Fruit fly (Drosophila melanogaster) whole organism, embryonic: ENCODE data around the gene CG3909.

Source experiments
- Asciz ChIP-seq: fragments of 200-800 bp; sonication (Bioruptor generic); optimal IDR thresholded peaks from 2 replicates; lab custom pipeline; 2017; ENCODE audit warnings: missing biosample characterization, mild to moderate bottlenecking, missing genetic modification characterization, missing genetic modification reagents
- CG11504 ChIP-seq: fragments of 200-800 bp; sonication (Bioruptor generic); optimal IDR thresholded peaks from 3 replicates; lab custom pipeline; 2019; ENCODE audit warnings: missing biosample characterization, mild to moderate bottlenecking, missing genetic modification characterization, moderate library complexity
- CG11723 ChIP-seq: fragments of 200-800 bp; sonication (Bioruptor generic); optimal IDR thresholded peaks from 2 replicates; lab custom pipeline; 2017; ENCODE audit warnings: missing biosample characterization, mild to moderate bottlenecking, missing genetic modification characterization
- CG12155 ChIP-seq: fragments of 200-800 bp; sonication (Bioruptor generic); optimal IDR thresholded peaks from 3 replicates; lab custom pipeline; 2016; ENCODE audit warnings: missing biosample characterization, missing genetic modification characterization
- CG15514 ChIP-seq: fragments of 200-800 bp; sonication (Bioruptor generic); optimal IDR thresholded peaks from 3 replicates; lab custom pipeline; 2017; ENCODE audit warnings: missing biosample characterization, missing genetic modification characterization, mild to moderate bottlenecking, moderate library complexity, missing genetic modification reagents
- CG1603 ChIP-seq: fragments of 200-800 bp; sonication (Bioruptor generic); optimal IDR thresholded peaks from 2 replicates; lab custom pipeline; 2019; ENCODE audit warnings: missing biosample characterization, mild to moderate bottlenecking, missing genetic modification characterization, moderate library complexity
- CG17568 ChIP-seq: fragments of 200-800 bp; sonication (Bioruptor generic); optimal IDR thresholded peaks from 2 replicates; lab custom pipeline; 2018; ENCODE audit warnings: missing biosample characterization, mild to moderate bottlenecking, missing genetic modification characterization, moderate library complexity
- CG2199 ChIP-seq: fragments of 200-800 bp; sonication (Bioruptor generic); IDR thresholded peaks from 3 replicates; pipeline ENCODE4 v1.3.6; 2022; ENCODE audit warnings: missing biosample characterization, missing genetic modification characterization
- CG2202 ChIP-seq: fragments of 200-800 bp; sonication (Bioruptor generic); optimal IDR thresholded peaks from 2 replicates; lab custom pipeline; 2018; ENCODE audit warnings: missing biosample characterization, mild to moderate bottlenecking, missing genetic modification characterization
- CG30431 ChIP-seq: fragments of 200-800 bp; sonication (Bioruptor generic); optimal IDR thresholded peaks from 2 replicates; lab custom pipeline; 2017; ENCODE audit warnings: missing biosample characterization, missing genetic modification characterization
- CG31441 ChIP-seq: fragments of 200-800 bp; sonication (Bioruptor generic); IDR thresholded peaks from 2 replicates; pipeline ENCODE4 v1.3.6; 2022; ENCODE audit warnings: missing biosample characterization, missing genetic modification characterization
- CG3163 ChIP-seq: fragments of 200-800 bp; sonication (Bioruptor generic); optimal IDR thresholded peaks from 3 replicates; lab custom pipeline; 2016; ENCODE audit warnings: missing biosample characterization, missing genetic modification characterization
- CG6272 ChIP-seq: fragments of 200-800 bp; sonication (Bioruptor generic); IDR thresholded peaks from 2 replicates; pipeline ENCODE4 v1.3.6; 2022; ENCODE audit warnings: missing biosample characterization, missing genetic modification characterization
- CG7271 ChIP-seq: fragments of 200-800 bp; sonication (Bioruptor generic); optimal IDR thresholded peaks from 2 replicates; lab custom pipeline; 2018; ENCODE audit warnings: missing biosample characterization, mild to moderate bottlenecking, missing genetic modification characterization, moderate library complexity
- CG7839 ChIP-seq: fragments of 200-800 bp; sonication (Bioruptor generic); optimal IDR thresholded peaks from 3 replicates; lab custom pipeline; 2018; ENCODE audit warnings: missing biosample characterization, mild to moderate bottlenecking, missing genetic modification characterization, moderate library complexity
- CG8089 ChIP-seq: fragments of 200-800 bp; sonication (Bioruptor generic); optimal IDR thresholded peaks from 3 replicates; lab custom pipeline; 2016; ENCODE audit warnings: missing biosample characterization, missing genetic modification characterization
- CG8388 ChIP-seq: fragments of 200-800 bp; sonication (Bioruptor generic); optimal IDR thresholded peaks from 2 replicates; lab custom pipeline; 2019; ENCODE audit warnings: missing biosample characterization, mild to moderate bottlenecking, missing genetic modification characterization, moderate library complexity
- CG9727 ChIP-seq: fragments of 200-800 bp; sonication (Bioruptor generic); optimal IDR thresholded peaks from 3 replicates; lab custom pipeline; 2017; ENCODE audit warnings: missing biosample characterization, mild to moderate bottlenecking, missing genetic modification characterization
- Camta ChIP-seq: fragments of 200-800 bp; sonication (Bioruptor generic); optimal IDR thresholded peaks from 2 replicates; lab custom pipeline; 2016; ENCODE audit warnings: missing biosample characterization, missing genetic modification characterization
- CkIIα-i1 ChIP-seq: fragments of 200-800 bp; sonication (Bioruptor generic); IDR thresholded peaks from 2 replicates; pipeline ENCODE4 v1.3.6; 2022; ENCODE audit warnings: missing biosample characterization, missing genetic modification characterization
- Dek ChIP-seq: fragments of 200-800 bp; sonication (Bioruptor generic); optimal IDR thresholded peaks from 3 replicates; lab custom pipeline; 2019; ENCODE audit warnings: missing biosample characterization, mild to moderate bottlenecking, missing genetic modification characterization, moderate library complexity
- Dip2 ChIP-seq: fragments of 200-800 bp; sonication (Bioruptor generic); IDR thresholded peaks from 2 replicates; pipeline ENCODE4 v1.3.6; 2022; ENCODE audit warnings: missing biosample characterization, missing genetic modification characterization
- Eip74EF ChIP-seq, 2 experiments: fragments of 200-800 bp in 1 of 2; fragments of >200 bp in 1 of 2; sonication (Bioruptor generic) in 1 of 2; optimal IDR thresholded peaks; 2 replicates each; lab custom pipeline; 2017 to 2019; ENCODE audit warnings: missing biosample characterization in 2 of 2, missing genetic modification characterization in 2 of 2, mild to moderate bottlenecking in 1 of 2, moderate library complexity in 1 of 2
- Ets65A ChIP-seq: fragments of 200-800 bp; sonication (Bioruptor generic); peaks from one replicate; lab custom pipeline; 2016; ENCODE audit warnings: missing biosample characterization, missing genetic modification characterization
- Ets97D ChIP-seq: fragments of 200-800 bp; sonication (Bioruptor generic); optimal IDR thresholded peaks from 3 replicates; lab custom pipeline; 2016; ENCODE audit warnings: missing biosample characterization, missing genetic modification characterization
- Fer1 ChIP-seq: fragments of 200-800 bp; sonication (Bioruptor generic); optimal IDR thresholded peaks from 2 replicates; lab custom pipeline; 2017; ENCODE audit warnings: missing biosample characterization, mild to moderate bottlenecking, missing genetic modification characterization
- MTF-1 ChIP-seq: fragments of 200-800 bp; sonication (Bioruptor generic); optimal IDR thresholded peaks from 2 replicates; lab custom pipeline; 2018; ENCODE audit warnings: missing biosample characterization, mild to moderate bottlenecking, missing genetic modification characterization, borderline replicate concordance
- Meics ChIP-seq: fragments of 200-800 bp; sonication (Bioruptor generic); optimal IDR thresholded peaks from 2 replicates; lab custom pipeline; 2017; ENCODE audit warnings: missing biosample characterization, mild to moderate bottlenecking, missing genetic modification characterization
- NC2α ChIP-seq: fragments of 200-800 bp; sonication (Bioruptor generic); optimal IDR thresholded peaks from 2 replicates; lab custom pipeline; 2016; ENCODE audit warnings: missing biosample characterization, missing genetic modification characterization
- Nf-YA ChIP-seq: fragments of 200-800 bp; sonication (Bioruptor generic); IDR thresholded peaks from 2 replicates; pipeline ENCODE4 v1.3.6; 2022; ENCODE audit warnings: missing biosample characterization, missing genetic modification characterization
- NfI ChIP-seq: fragments of 200-800 bp; sonication (Bioruptor generic); optimal IDR thresholded peaks from 3 replicates; lab custom pipeline; 2018; ENCODE audit warnings: missing biosample characterization, mild to moderate bottlenecking, missing genetic modification characterization, moderate library complexity
- Oaz ChIP-seq: fragments of 200-800 bp; sonication (Bioruptor generic); IDR thresholded peaks from 2 replicates; pipeline ENCODE4 v1.3.6; 2022; ENCODE audit warnings: missing biosample characterization, missing genetic modification characterization
- Poxn ChIP-seq: fragments of 200-800 bp; sonication (Bioruptor generic); IDR thresholded peaks from 2 replicates; pipeline ENCODE4 v1.3.6; 2022; ENCODE audit warnings: missing biosample characterization, missing genetic modification characterization
- Rfx ChIP-seq: fragments of 200-800 bp; sonication (Bioruptor generic); IDR thresholded peaks from 2 replicates; pipeline ENCODE4 v1.3.6; 2022; ENCODE audit warnings: missing biosample characterization, missing genetic modification characterization
- Sox100B ChIP-seq: fragments of 200-800 bp; sonication (Bioruptor generic); optimal IDR thresholded peaks from 3 replicates; lab custom pipeline; 2018; ENCODE audit warnings: missing biosample characterization, mild to moderate bottlenecking, missing genetic modification characterization
- Trl ChIP-seq, 3 experiments: fragments of >200 bp in 2 of 3; fragments of 200-800 bp in 1 of 3; sonication (Bioruptor generic) in 1 of 3; optimal IDR thresholded peaks; 2 replicates in 1 of 3; 3 replicates in 2 of 3; lab custom pipeline; 2016 to 2017; ENCODE audit warnings: missing biosample characterization in 1 of 3, missing genetic modification characterization in 1 of 3
- Vsx1 ChIP-seq: fragments of 200-800 bp; sonication (Bioruptor generic); optimal IDR thresholded peaks from 2 replicates; lab custom pipeline; 2017; ENCODE audit warnings: missing biosample characterization, mild to moderate bottlenecking, missing genetic modification characterization, missing genetic modification reagents
- YL-1 ChIP-seq: fragments of 200-800 bp; sonication (Bioruptor generic); optimal IDR thresholded peaks from 3 replicates; lab custom pipeline; 2017; ENCODE audit warnings: missing biosample characterization, mild to moderate bottlenecking, missing genetic modification characterization
- bab2 ChIP-seq: fragments of 200-800 bp; sonication (Bioruptor generic); optimal IDR thresholded peaks from 2 replicates; lab custom pipeline; 2016; ENCODE audit warnings: missing biosample characterization, missing genetic modification characterization
- cad ChIP-seq: fragments of >200 bp; optimal IDR thresholded peaks from 2 replicates; lab custom pipeline; 2017; ENCODE audit warnings: missing biosample characterization, missing genetic modification characterization
- ci ChIP-seq: fragments of 200-800 bp; sonication (Bioruptor generic); IDR thresholded peaks from 3 replicates; pipeline ENCODE4 v1.3.6; 2022; ENCODE audit warnings: missing biosample characterization, missing genetic modification characterization
- emc ChIP-seq: fragments of 200-800 bp; sonication (Bioruptor generic); optimal IDR thresholded peaks from 2 replicates; lab custom pipeline; 2016; ENCODE audit warnings: missing biosample characterization, missing genetic modification characterization
- insv ChIP-seq, 2 experiments: fragments of 200-800 bp; sonication (Bioruptor generic); optimal IDR thresholded peaks; 3 replicates each; lab custom pipeline; 2016 to 2018; ENCODE audit warnings: missing biosample characterization in 2 of 2, missing genetic modification characterization in 2 of 2
- jigr1 ChIP-seq: fragments of 200-800 bp; sonication (Bioruptor generic); IDR thresholded peaks from 3 replicates; pipeline ENCODE4 v1.3.6; 2022; ENCODE audit warnings: missing biosample characterization, missing genetic modification characterization
- lab ChIP-seq: fragments of 200-800 bp; sonication (Bioruptor generic); optimal IDR thresholded peaks from 3 replicates; lab custom pipeline; 2017; ENCODE audit warnings: missing biosample characterization, missing genetic modification characterization, mild to moderate bottlenecking, moderate library complexity, missing genetic modification reagents
- mirr ChIP-seq: fragments of 200-800 bp; sonication (Bioruptor generic); optimal IDR thresholded peaks from 3 replicates; lab custom pipeline; 2018; ENCODE audit warnings: missing biosample characterization, mild to moderate bottlenecking, missing genetic modification characterization
- ssp ChIP-seq: fragments of 200-800 bp; sonication (Bioruptor generic); IDR thresholded peaks from 2 replicates; pipeline ENCODE4 v1.3.6; 2022; ENCODE audit warnings: missing biosample characterization, missing genetic modification characterization
- stc ChIP-seq: fragments of 200-800 bp; sonication (Bioruptor generic); IDR thresholded peaks from 2 replicates; pipeline ENCODE4 v1.3.6; 2022; ENCODE audit warnings: missing biosample characterization, missing genetic modification characterization
- zen ChIP-seq: fragments of 200-800 bp; sonication (Bioruptor generic); optimal IDR thresholded peaks from 3 replicates; lab custom pipeline; 2018; ENCODE audit warnings: missing biosample characterization, mild to moderate bottlenecking, missing genetic modification characterization, moderate library complexity
- zen2 ChIP-seq: fragments of 200-800 bp; sonication (Bioruptor generic); IDR thresholded peaks from 3 replicates; pipeline ENCODE4 v1.3.6; 2022; ENCODE audit warnings: missing biosample characterization, missing genetic modification characterization; ENCODE audit not compliant: partially characterized antibody

The CG3909 gene

DNA sequence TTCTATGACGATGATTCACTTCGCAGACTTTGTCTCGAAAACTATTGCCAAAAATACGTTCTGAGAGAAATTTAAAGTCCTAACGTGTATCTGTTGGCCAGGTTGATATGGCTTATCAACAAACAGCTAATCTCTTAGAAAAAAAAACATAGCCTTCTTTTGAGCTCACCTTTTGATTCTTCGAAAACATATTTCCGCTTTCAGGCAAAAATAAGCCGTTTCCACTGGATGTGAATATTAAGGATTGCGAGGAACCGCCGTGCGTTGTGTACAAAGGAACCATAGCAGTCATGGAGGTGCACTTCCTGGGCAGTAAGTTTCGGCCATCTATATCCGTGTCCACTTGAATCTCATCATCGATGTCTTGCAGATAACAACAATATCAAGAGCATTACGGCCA, 10.5 kb downstream of the CG3909 start (continued):
- TF ChIP-seq Ets65A (GFP tag; lab: Kevin White, UChicago) = peak; percentile 8
- TF ChIP-seq ssp (GFP tag; lab: Robert Waterston, UW) = peak; percentile 59
- peak; percentile 53 for TF ChIP-seq Vsx1 (GFP tag; lab: Kevin White, UChicago)
- TF ChIP-seq cad (GFP tag; lab: Kevin White, UChicago) = no peak
- no peak for TF ChIP-seq insv (GFP tag; optimal IDR thresholded peaks at IDR 0.05; lab: Kevin White, UChicago)
- TF ChIP-seq CG31441 (GFP tag; lab: Robert Waterston, UW) = no peak
- TF ChIP-seq Sox100B (GFP tag; lab: Kevin White, UChicago) = peak; percentile 9
- TF ChIP-seq zen2 = no peak
- peak; percentile 19 for TF ChIP-seq CG7271
- peak; percentile 17 for TF ChIP-seq zen
- peak; percentile 45 for TF ChIP-seq NfI (GFP tag; lab: Kevin White, UChicago)
- TF ChIP-seq emc (GFP tag; lab: Kevin White, UChicago) = no peak
- 0 out of 3 replicates have a peak, but pooled peaks have one; percentile 32 for TF ChIP-seq ci (GFP tag; lab: Robert Waterston, UW)
- peak; percentile 84 for TF ChIP-seq Ets97D
- 0 out of 2 replicates have a peak, but pooled peaks have one; percentile 5 for TF ChIP-seq Rfx (GFP tag; lab: Robert Waterston, UW)
- no peak for TF ChIP-seq bab2 (GFP tag; lab: Kevin White, UChicago)
- peak; percentile 56 for TF ChIP-seq lab (GFP tag; lab: Kevin White, UChicago)
- peak; percentile 32 for TF ChIP-seq Asciz
- TF ChIP-seq CG8089 (GFP tag; lab: Kevin White, UChicago) = no peak
- TF ChIP-seq Meics (GFP tag; lab: Kevin White, UChicago) = peak; percentile 44
- TF ChIP-seq CG11504 (tag; lab: Kevin White, UChicago) = peak; percentile 33
- TF ChIP-seq Fer1 (GFP tag; lab: Kevin White, UChicago) = peak; percentile 26
- 0 out of 3 replicates have a peak, but pooled peaks have one; percentile 61 for TF ChIP-seq CG2199 (GFP tag; lab: Robert Waterston, UW)
- TF ChIP-seq CG2202 (tag; lab: Kevin White, UChicago) = no peak
- peak; percentile 21 for TF ChIP-seq CG15514 (GFP tag; lab: Kevin White, UChicago)
- TF ChIP-seq MTF-1 = peak; percentile 8
- TF ChIP-seq CG8388 (GFP tag; lab: Kevin White, UChicago) = no peak
- TF ChIP-seq CG1603 (tag; lab: Kevin White, UChicago) = peak; percentile 34
- TF ChIP-seq CG7839 (tag; lab: Kevin White, UChicago) = peak; percentile 21
- no peak for TF ChIP-seq CkIIα-i1 (GFP tag; lab: Robert Waterston, UW)
- TF ChIP-seq stc (GFP tag; lab: Robert Waterston, UW) = peak; percentile 49; the same call in 1 of the 2 replicates
- TF ChIP-seq mirr (GFP tag; lab: Kevin White, UChicago) = peak; percentile 4

DNA sequence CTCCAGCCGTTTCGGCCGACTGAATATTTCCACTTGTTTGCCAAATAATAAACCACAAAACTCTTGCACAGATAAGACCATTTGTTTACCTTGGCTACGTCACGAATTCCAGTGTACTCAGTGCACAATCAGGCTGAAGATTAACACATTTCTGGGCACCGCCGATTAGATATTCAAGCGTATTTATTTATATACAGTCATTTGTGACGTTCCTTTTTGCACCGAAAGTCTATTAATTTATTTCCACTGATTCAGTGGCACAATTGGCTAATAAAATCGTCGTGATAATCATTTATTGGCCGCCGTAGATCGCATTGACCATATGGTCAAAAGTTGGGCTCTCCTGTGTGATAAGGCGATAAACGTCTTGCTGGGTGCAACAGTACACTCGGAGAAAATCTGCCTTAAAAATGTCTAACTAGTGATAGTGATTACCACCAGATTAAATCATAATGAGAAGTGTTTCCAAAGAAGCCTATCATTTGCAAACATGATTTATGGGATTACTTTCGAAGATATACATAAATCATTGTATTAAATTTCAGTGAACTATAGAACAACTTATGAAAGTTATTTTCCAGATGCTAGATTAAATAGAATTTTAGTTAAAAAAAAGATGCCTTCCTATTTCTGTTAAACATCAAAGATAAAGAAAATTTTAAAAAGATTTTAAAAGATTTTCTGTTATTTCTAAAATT, 11.4 kb downstream of the CG3909 start:
- TF ChIP-seq CG6272 (GFP tag; lab: Robert Waterston, UW) (no peak), CG9727 (GFP tag; lab: Kevin White, UChicago) (peak; percentile 19), Dek (no peak), jigr1 (no peak), YL-1 (GFP tag; lab: Kevin White, UChicago) (no peak), CG12155 (no peak), Oaz (GFP tag; lab: Robert Waterston, UW) (no peak), Poxn (GFP tag; lab: Robert Waterston, UW) (no peak), CG30431 (GFP tag; lab: Kevin White, UChicago) (no peak), CG11723 (GFP tag; lab: Kevin White, UChicago) (no peak), Trl (optimal IDR thresholded peaks at IDR 0.05; lab: Kevin White, UChicago) (no peak), Trl (GFP tag; optimal IDR thresholded peaks at IDR 0.05; lab: Kevin White, UChicago) (no peak), CG17568 (no peak), NC2α (GFP tag; lab: Kevin White, UChicago) (no peak), CG7271 (no peak), CG3163 (GFP tag; lab: Kevin White, UChicago) (no peak), Dip2 (GFP tag; lab: Robert Waterston, UW) (no peak), Eip74EF (GFP tag; optimal IDR thresholded peaks at IDR 0.05; lab: Kevin White, UChicago) (no peak), Camta (GFP tag; lab: Kevin White, UChicago) (no peak), Nf-YA (no peak)
